Worm (Caenorhabditis elegans) whole organism, L2 larva: ENCODE data around the gene C50F4.6.

Experiments used
- C34F6.9 ChIP-seq: fragments of 150-350 bp; optimal IDR thresholded peaks from 2 replicates; lab custom pipeline; 2014; ENCODE audit warnings: missing biosample characterization, missing genetic modification characterization
- F13H6.1 ChIP-seq: sonication (generic microtip); optimal IDR thresholded peaks from 2 replicates; lab custom pipeline; 2016; ENCODE audit warnings: missing genetic modification characterization, missing compliant biosample characterization
- R02D3.7 ChIP-seq: fragments of 150-350 bp; optimal IDR thresholded peaks from 2 replicates; lab custom pipeline; 2014; ENCODE audit warnings: missing biosample characterization, missing genetic modification characterization
- Y55F3AM.14 ChIP-seq: fragments of 200-800 bp; sonication (Bioruptor generic); optimal IDR thresholded peaks from 2 replicates; lab custom pipeline; 2018; ENCODE audit warnings: mild to moderate bottlenecking, missing genetic modification characterization, missing compliant biosample characterization
- ZK546.5 ChIP-seq: sonication (generic microtip); optimal IDR thresholded peaks from 2 replicates; lab custom pipeline; 2017; ENCODE audit warnings: missing biosample characterization, missing genetic modification characterization
- alr-1 ChIP-seq: fragments of 150-350 bp; optimal IDR thresholded peaks from 2 replicates; lab custom pipeline; 2014; ENCODE audit warnings: missing biosample characterization, missing genetic modification characterization
- aly-2 ChIP-seq: fragments of 150-350 bp; optimal IDR thresholded peaks from 2 replicates; lab custom pipeline; 2014; ENCODE audit warnings: missing biosample characterization, missing genetic modification characterization
- ama-1 ChIP-seq: fragments of 150-350 bp; optimal IDR thresholded peaks from 2 replicates; lab custom pipeline; 2018; ENCODE audit warnings: inconsistent platforms
- blmp-1 ChIP-seq: sonication (generic microtip); optimal IDR thresholded peaks from 2 replicates; lab custom pipeline; 2017; ENCODE audit warnings: missing genetic modification characterization, mild to moderate bottlenecking, missing compliant biosample characterization, antibody characterized with exemption, moderate library complexity; ENCODE audit not compliant: insufficient read depth
- ceh-16 ChIP-seq: fragments of 150-350 bp; optimal IDR thresholded peaks from 2 replicates; lab custom pipeline; 2014; ENCODE audit warnings: missing biosample characterization, missing genetic modification characterization
- ceh-82 ChIP-seq: fragments of 150-350 bp; optimal IDR thresholded peaks from 2 replicates; lab custom pipeline; 2014; ENCODE audit warnings: missing biosample characterization, missing genetic modification characterization
- crh-2 ChIP-seq: sonication (generic microtip); optimal IDR thresholded peaks from 2 replicates; lab custom pipeline; 2017; ENCODE audit warnings: missing biosample characterization, missing genetic modification characterization
- dmd-4 ChIP-seq: sonication (generic microtip); optimal IDR thresholded peaks from 2 replicates; lab custom pipeline; 2017; ENCODE audit warnings: missing biosample characterization, missing genetic modification characterization
- egl-27 ChIP-seq: sonication (generic microtip); optimal IDR thresholded peaks from 3 replicates; lab custom pipeline; 2017; ENCODE audit warnings: missing biosample characterization, missing genetic modification reagents, missing genetic modification characterization
- elt-1 ChIP-seq: fragments of 150-350 bp; optimal IDR thresholded peaks from 2 replicates; lab custom pipeline; 2014; ENCODE audit warnings: missing biosample characterization, missing genetic modification characterization
- fos-1 ChIP-seq: fragments of 150-350 bp; optimal IDR thresholded peaks from 2 replicates; lab custom pipeline; 2014; ENCODE audit warnings: missing biosample characterization, missing genetic modification characterization
- gmeb-1 ChIP-seq: fragments of 150-350 bp; optimal IDR thresholded peaks from 2 replicates; lab custom pipeline; 2014; ENCODE audit warnings: missing biosample characterization, missing genetic modification characterization
- lin-11 ChIP-seq: fragments of 150-350 bp; sonication (generic microtip); optimal IDR thresholded peaks from 2 replicates; lab custom pipeline; 2014; ENCODE audit warnings: missing biosample characterization, missing genetic modification characterization, inconsistent platforms, mixed read lengths
- lin-13 ChIP-seq: fragments of 150-350 bp; optimal IDR thresholded peaks from 2 replicates; lab custom pipeline; 2014; ENCODE audit warnings: missing biosample characterization, missing genetic modification reagents, missing genetic modification characterization
- lin-39 ChIP-seq: fragments of 150-350 bp; optimal IDR thresholded peaks from 2 replicates; lab custom pipeline; 2014; ENCODE audit warnings: missing biosample characterization, missing genetic modification reagents, missing genetic modification characterization
- lsy-2 ChIP-seq, 2 experiments: fragments of 150-350 bp in 1 of 2; sonication (generic microtip) in 1 of 2; optimal IDR thresholded peaks; 2 replicates each; lab custom pipeline; 2014 to 2017; ENCODE audit warnings: missing biosample characterization in 2 of 2, missing genetic modification characterization in 2 of 2
- mab-5 ChIP-seq: fragments of 150-350 bp; optimal IDR thresholded peaks from 2 replicates; lab custom pipeline; 2014; ENCODE audit warnings: missing biosample characterization, missing genetic modification characterization
- mbf-1 ChIP-seq: sonication (generic microtip); optimal IDR thresholded peaks from 2 replicates; lab custom pipeline; 2017; ENCODE audit warnings: missing biosample characterization, missing genetic modification characterization
- mdl-1 ChIP-seq, 2 experiments: fragments of 150-350 bp in 1 of 2; sonication (generic microtip) in 1 of 2; optimal IDR thresholded peaks; 2 replicates each; lab custom pipeline; 2017; ENCODE audit warnings: missing biosample characterization in 2 of 2, missing genetic modification characterization in 2 of 2
- nhr-10 ChIP-seq: sonication (generic microtip); optimal IDR thresholded peaks from 2 replicates; lab custom pipeline; 2017; ENCODE audit warnings: missing biosample characterization, missing genetic modification characterization
- nhr-11 ChIP-seq: fragments of 150-350 bp; optimal IDR thresholded peaks from 2 replicates; lab custom pipeline; 2014; ENCODE audit warnings: missing biosample characterization, missing genetic modification characterization
- nhr-12 ChIP-seq: fragments of 150-350 bp; optimal IDR thresholded peaks from 2 replicates; lab custom pipeline; 2014; ENCODE audit warnings: missing biosample characterization, missing genetic modification characterization
- nhr-129 ChIP-seq: fragments of 150-350 bp; optimal IDR thresholded peaks from 2 replicates; lab custom pipeline; 2014; ENCODE audit warnings: missing biosample characterization, missing genetic modification characterization
- nhr-21 ChIP-seq: fragments of 150-350 bp; optimal IDR thresholded peaks from 2 replicates; lab custom pipeline; 2014; ENCODE audit warnings: missing biosample characterization, missing genetic modification characterization
- nhr-23 ChIP-seq: fragments of 150-350 bp; optimal IDR thresholded peaks from 2 replicates; lab custom pipeline; 2014; ENCODE audit warnings: missing biosample characterization, missing genetic modification reagents, missing genetic modification characterization
- nhr-237 ChIP-seq: fragments of 150-350 bp; optimal IDR thresholded peaks from 2 replicates; lab custom pipeline; 2014; ENCODE audit warnings: missing biosample characterization, missing genetic modification characterization
- nhr-25 ChIP-seq: fragments of 150-350 bp; sonication (generic microtip); optimal IDR thresholded peaks from 3 replicates; lab custom pipeline; 2014; ENCODE audit warnings: missing biosample characterization, missing genetic modification characterization
- nhr-6 ChIP-seq: fragments of 150-350 bp; optimal IDR thresholded peaks from 2 replicates; lab custom pipeline; 2014; ENCODE audit warnings: missing biosample characterization, missing genetic modification characterization
- nhr-77 ChIP-seq: fragments of 150-350 bp; optimal IDR thresholded peaks from 2 replicates; lab custom pipeline; 2014; ENCODE audit warnings: missing biosample characterization, missing genetic modification characterization
- peb-1 ChIP-seq: fragments of 150-350 bp; optimal IDR thresholded peaks from 2 replicates; lab custom pipeline; 2014; ENCODE audit warnings: missing biosample characterization, missing genetic modification characterization
- sem-4 ChIP-seq: fragments of 150-350 bp; optimal IDR thresholded peaks from 2 replicates; lab custom pipeline; 2014; ENCODE audit warnings: missing biosample characterization, missing genetic modification reagents, missing genetic modification characterization
- skn-1 ChIP-seq: sonication (generic microtip); optimal IDR thresholded peaks from 2 replicates; lab custom pipeline; 2017; ENCODE audit warnings: missing biosample characterization, missing genetic modification characterization
- sma-3 ChIP-seq: sonication (generic microtip); optimal IDR thresholded peaks from 2 replicates; lab custom pipeline; 2016; ENCODE audit warnings: missing genetic modification reagents, missing genetic modification characterization, missing compliant biosample characterization
- sma-9 ChIP-seq, 2 experiments: fragments of 150-350 bp in 1 of 2; sonication (generic microtip) in 1 of 2; optimal IDR thresholded peaks; 2 replicates each; lab custom pipeline; 2014 to 2016; ENCODE audit warnings: missing genetic modification characterization in 2 of 2, mild to moderate bottlenecking in 1 of 2, missing biosample characterization in 1 of 2, missing compliant biosample characterization in 1 of 2, missing genetic modification reagents in 1 of 2, moderate library complexity in 1 of 2
- snpc-4 ChIP-seq: fragments of 150-350 bp; optimal IDR thresholded peaks from 2 replicates; lab custom pipeline; 2014; ENCODE audit warnings: missing biosample characterization, missing genetic modification characterization
- unc-39 ChIP-seq: fragments of 150-350 bp; optimal IDR thresholded peaks from 2 replicates; lab custom pipeline; 2014; ENCODE audit warnings: missing biosample characterization, missing genetic modification characterization
- unc-55 ChIP-seq: fragments of 150-350 bp; sonication (generic microtip); optimal IDR thresholded peaks from 3 replicates; lab custom pipeline; 2014; ENCODE audit warnings: missing biosample characterization, missing genetic modification reagents, missing genetic modification characterization
- unc-62 ChIP-seq: fragments of 150-350 bp; optimal IDR thresholded peaks from 2 replicates; lab custom pipeline; 2014; ENCODE audit warnings: missing biosample characterization, missing genetic modification reagents, missing genetic modification characterization
- zag-1 ChIP-seq: fragments of 150-350 bp; optimal IDR thresholded peaks from 2 replicates; lab custom pipeline; 2014; ENCODE audit warnings: missing biosample characterization, missing genetic modification characterization
- ztf-1 ChIP-seq: fragments of 200-800 bp; sonication (Bioruptor generic); conservative IDR thresholded peaks from 2 replicates; pipeline ENCODE4 v1.3.6; 2022; ENCODE audit warnings: missing genetic modification characterization, missing compliant biosample characterization
- ztf-11 ChIP-seq: sonication (generic microtip); optimal IDR thresholded peaks from 2 replicates; lab custom pipeline; 2017; ENCODE audit warnings: missing biosample characterization, missing genetic modification characterization
- ztf-4 ChIP-seq: fragments of 150-350 bp; optimal IDR thresholded peaks from 2 replicates; lab custom pipeline; 2014; ENCODE audit warnings: missing biosample characterization, missing genetic modification characterization

Gene C50F4.6

DNA sequence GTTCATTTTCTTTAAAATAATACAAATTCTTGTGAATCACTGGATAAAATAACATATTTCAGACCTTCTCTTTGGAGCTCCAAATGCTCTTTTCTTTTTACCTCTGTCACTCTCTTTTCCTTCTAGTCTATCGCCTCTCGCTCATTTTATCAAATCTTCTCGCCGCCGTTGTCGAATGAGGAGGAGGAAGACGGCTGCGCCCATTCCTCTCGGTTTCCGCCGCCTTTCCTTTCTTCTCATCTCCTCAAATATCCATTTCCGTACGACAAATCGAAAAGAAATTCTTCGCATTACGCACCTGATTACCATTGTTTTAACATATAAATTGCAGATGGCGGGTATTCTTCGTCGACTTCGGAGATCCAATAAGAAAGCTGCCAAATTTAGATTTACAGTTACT is 4.4 kb downstream of the C50F4.6 start, which contains the start of gene ehbp-1:
Gene ehbp-1, plus strand, starts transcription at position 332 of the 400 bp plus-strand sequence.
- no peak for TF ChIP-seq Y55F3AM.14 (GFP tag; lab: Kevin White, UChicago)
- TF ChIP-seq nhr-129 (tag; lab: Kevin White, UChicago), result no peak
- peak; percentile 29 for TF ChIP-seq sma-9 (GFP tag; optimal IDR thresholded peaks at IDR 0.05; lab: Kevin White, UChicago)
- TF ChIP-seq sma-9 (tag; optimal IDR thresholded peaks at IDR 0.05; lab: Kevin White, UChicago), result no peak
- TF ChIP-seq C34F6.9 (tag; lab: Kevin White, UChicago), result peak; percentile 32
- peak; percentile 40 for TF ChIP-seq unc-55 (GFP tag; lab: Kevin White, UChicago)
- no peak for TF ChIP-seq elt-1 (tag; lab: Kevin White, UChicago)
- TF ChIP-seq nhr-21 (tag; lab: Kevin White, UChicago), result no peak
- no peak for TF ChIP-seq sma-3 (GFP tag; lab: Kevin White, UChicago)
- TF ChIP-seq lsy-2 (tag; optimal IDR thresholded peaks at IDR 0.05; lab: Kevin White, UChicago), result peak in 1 of 2 experiments; percentile 3

DNA sequence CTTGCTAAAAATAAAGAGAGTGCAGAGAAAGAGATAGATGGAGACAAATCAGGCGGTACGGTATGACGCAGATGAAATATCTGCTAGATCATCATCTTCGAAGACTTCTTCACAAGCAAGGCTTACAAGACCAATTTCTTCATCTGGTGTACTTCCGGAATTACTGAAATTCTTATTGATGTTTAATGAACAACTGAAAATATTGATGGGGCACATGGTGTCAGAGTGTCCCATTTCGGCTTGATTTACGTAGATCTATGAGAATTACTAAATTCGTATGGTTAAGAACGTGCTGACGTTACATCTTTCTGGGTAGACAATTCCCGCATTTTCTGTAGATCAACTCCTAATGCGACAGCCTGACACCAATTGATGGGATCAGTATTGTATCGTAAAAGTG is 10.8 kb downstream of the C50F4.6 start:
- TF ChIP-seq nhr-25 (no peak), fos-1 (no peak), lin-13 (GFP tag; lab: Kevin White, UChicago) (no peak), F13H6.1 (tag; lab: Kevin White, UChicago) (no peak), crh-2 (tag; lab: Kevin White, UChicago) (no peak), dmd-4 (tag; lab: Kevin White, UChicago) (no peak), gmeb-1 (tag; lab: Kevin White, UChicago) (no peak), egl-27 (tag; lab: Kevin White, UChicago) (no peak), ztf-4 (tag; lab: Kevin White, UChicago) (no peak), unc-39 (tag; lab: Kevin White, UChicago) (no peak)

DNA sequence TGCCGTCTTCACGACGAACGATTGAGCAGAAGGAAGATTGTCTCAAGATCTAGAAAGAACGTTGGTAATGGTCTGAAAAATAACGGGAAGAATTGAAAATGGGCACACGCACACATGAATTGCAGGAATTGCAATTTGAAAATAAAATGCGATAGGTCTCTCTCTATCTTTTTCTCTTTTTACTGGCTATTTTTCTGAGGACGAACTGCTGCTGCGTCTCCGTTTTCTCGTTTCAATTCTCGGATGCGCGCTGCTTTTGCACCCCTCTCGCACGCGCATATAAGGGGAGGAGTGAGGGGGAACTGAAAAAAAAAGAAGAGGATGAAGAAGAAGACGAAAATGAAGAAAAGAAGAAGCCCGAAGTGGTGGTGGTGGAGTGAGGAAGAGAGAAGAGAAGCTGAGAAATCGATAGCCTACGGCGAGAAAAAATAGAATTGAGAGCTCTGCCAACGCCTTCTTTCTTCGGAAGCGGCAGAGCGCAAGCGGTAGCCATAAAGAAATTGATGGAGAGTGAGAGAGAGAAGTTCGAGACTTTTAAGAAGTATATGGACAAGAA is 15.8 kb downstream of the C50F4.6 start, which contains the start of gene rgef-1:
Gene rgef-1, minus strand, starts transcription at position 51 of the 556 bp plus-strand sequence.
- TF ChIP-seq lin-11 (tag; lab: Kevin White, UChicago) (peak; percentile 59), nhr-11 (tag; lab: Kevin White, UChicago) (no peak), unc-39 (tag; lab: Kevin White, UChicago) (no peak), skn-1 (no peak), mbf-1 (tag; lab: Kevin White, UChicago) (no peak), crh-2 (tag; lab: Kevin White, UChicago) (peak; percentile 76), unc-55 (GFP tag; lab: Kevin White, UChicago) (peak; percentile 94), lsy-2 (tag; optimal IDR thresholded peaks at IDR 0.05; lab: Kevin White, UChicago) (peak; percentile 33 to 66), ama-1 (no peak), aly-2 (tag; lab: Kevin White, UChicago) (no peak), unc-62 (no peak), alr-1 (no peak), nhr-237 (tag; lab: Kevin White, UChicago) (no peak), nhr-129 (tag; lab: Kevin White, UChicago) (peak; percentile 56), C34F6.9 (tag; lab: Kevin White, UChicago) (peak; percentile 91), ceh-82 (tag; lab: Kevin White, UChicago) (no peak), nhr-10 (no peak), nhr-21 (tag; lab: Kevin White, UChicago) (no peak), egl-27 (tag; lab: Kevin White, UChicago) (no peak), snpc-4 (tag; lab: Kevin White, UChicago) (no peak), peb-1 (tag; lab: Kevin White, UChicago) (no peak), nhr-12 (tag; lab: Kevin White, UChicago) (no peak), lin-39 (tag; lab: Kevin White, UChicago) (no peak), lin-13 (GFP tag; lab: Kevin White, UChicago) (peak; percentile 50), blmp-1 (tag; lab: Kevin White, UChicago) (no peak), fos-1 (peak; percentile 17), F13H6.1 (tag; lab: Kevin White, UChicago) (peak; percentile 81), elt-1 (tag; lab: Kevin White, UChicago) (no peak), R02D3.7 (tag; lab: Kevin White, UChicago) (no peak), ztf-1 (no peak), mdl-1 (tag; optimal IDR thresholded peaks at IDR 0.05; lab: Kevin White, UChicago) (peak; percentile 47 to 78), zag-1 (tag; lab: Kevin White, UChicago) (peak; percentile 85), nhr-77 (tag; lab: Kevin White, UChicago) (no peak), gmeb-1 (tag; lab: Kevin White, UChicago) (no peak), sem-4 (peak; percentile 32), ZK546.5 (tag; lab: Kevin White, UChicago) (no peak), Y55F3AM.14 (GFP tag; lab: Kevin White, UChicago) (peak; percentile 53), ceh-16 (no peak), nhr-6 (tag; lab: Kevin White, UChicago) (no peak), dmd-4 (tag; lab: Kevin White, UChicago) (no peak), nhr-23 (tag; lab: Kevin White, UChicago) (no peak), ztf-11 (tag; lab: Kevin White, UChicago) (no peak), sma-9 (GFP tag; optimal IDR thresholded peaks at IDR 0.05; lab: Kevin White, UChicago) (peak; percentile 28), sma-9 (tag; optimal IDR thresholded peaks at IDR 0.05; lab: Kevin White, UChicago) (no peak), mab-5 (peak; percentile 59)
